Worm (Caenorhabditis elegans): ENCODE results near the gene C46E10.1.

ce11 chrII:3714595-3714994, 9.4 kb upstream of the C46E10.1 start, which contains the start of gene srh-100:
- TF ChIP-seq flt-1 (GFP tag; IDR thresholded peaks at IDR 0.05), result no peak
- TF ChIP-seq med-1 (GFP tag; optimal IDR thresholded peaks at IDR 0.05; ENCODE audit: insufficient read depth), result no peak
- no peak for TF ChIP-seq ref-1 (GFP tag; conservative IDR thresholded peaks at IDR 0.05)
- TF ChIP-seq ztf-23 (GFP tag; IDR thresholded peaks at IDR 0.05), result no peak
- TF ChIP-seq ztf-29 (GFP tag; IDR thresholded peaks at IDR 0.05), result no peak
